Fruit fly (Drosophila melanogaster): ENCODE data around the gene Met.
A peak's percentile ranks its signal among the peaks of the same experiment; 100 is the strongest.

Gene Met

dm6 chrX:11622649-11623425, 6.9 kb downstream of the Met start (continued):
- TF ChIP-seq CG9609 (GFP tag; optimal IDR thresholded peaks at IDR 0.05) (peak; percentile 67), CG10565 (GFP tag; optimal IDR thresholded peaks at IDR 0.05) (no peak), org-1 (GFP tag; optimal IDR thresholded peaks at IDR 0.05) (peak; percentile 65), CG1602 (GFP tag; optimal IDR thresholded peaks at IDR 0.05) (peak; percentile 46), Camta (GFP tag; optimal IDR thresholded peaks at IDR 0.05) (no peak), CG2712 (tag; optimal IDR thresholded peaks at IDR 0.05) (peak; percentile 60), CG15011 (GFP tag; optimal IDR thresholded peaks at IDR 0.05) (peak; percentile 13), CG1647 (GFP tag; optimal IDR thresholded peaks at IDR 0.05) (peak; percentile 48), CG8478 (optimal IDR thresholded peaks at IDR 0.05) (no peak), emc (GFP tag; optimal IDR thresholded peaks at IDR 0.05) (peak; percentile 65), Nf-YC (tag; optimal IDR thresholded peaks at IDR 0.05) (peak; percentile 58), CG10321 (GFP tag; IDR thresholded peaks at IDR 0.05) (peak; percentile 55), CG6765 (GFP tag; optimal IDR thresholded peaks at IDR 0.05) (peak; percentile 68), Chrac-16 (GFP tag; optimal IDR thresholded peaks at IDR 0.05) (peak; percentile 65), CG11560 (tag; IDR thresholded peaks at IDR 0.05) (no peak), CG7745 (tag; optimal IDR thresholded peaks at IDR 0.05) (no peak), CG10654 (GFP tag; optimal IDR thresholded peaks at IDR 0.05) (peak; percentile 48), CG1603 (tag; optimal IDR thresholded peaks at IDR 0.05) (peak; percentile 70), aop (GFP tag; IDR thresholded peaks at IDR 0.05) (no peak), Vsx1 (GFP tag; optimal IDR thresholded peaks at IDR 0.05) (peak; percentile 41), pros (GFP tag; optimal IDR thresholded peaks at IDR 0.05) (no peak), bcd (GFP tag; optimal IDR thresholded peaks at IDR 0.05) (peak; percentile 37), CG7372 (GFP tag; IDR thresholded peaks at IDR 0.05) (peak; percentile 59; the same call in 1 of the 2 replicates), nerfin-1 (tag; optimal IDR thresholded peaks at IDR 0.05) (no peak), CG1529 (GFP tag; optimal IDR thresholded peaks at IDR 0.05) (peak; percentile 9), CG10267 (tag; optimal IDR thresholded peaks at IDR 0.05) (peak; percentile 44), CG13123 (GFP tag; optimal IDR thresholded peaks at IDR 0.05) (peak; percentile 58), Ssrp (tag; optimal IDR thresholded peaks at IDR 0.05) (peak; percentile 56), CkIIα-i1 (GFP tag; IDR thresholded peaks at IDR 0.05) (0 out of 2 replicates have a peak, but pooled peaks have one; percentile 21), Fer2 (tag; optimal IDR thresholded peaks at IDR 0.05) (peak; percentile 49), CG11695 (GFP tag; IDR thresholded peaks at IDR 0.05) (peak; percentile 71; the same call in 2 of the 3 replicates), sens-2 (GFP tag; IDR thresholded peaks at IDR 0.05) (no peak), gcm2 (GFP tag; optimal IDR thresholded peaks at IDR 0.05) (peak; percentile 43), dan (GFP tag; IDR thresholded peaks at IDR 0.05) (no peak), ERR (GFP tag; optimal IDR thresholded peaks at IDR 0.05) (no peak), CG12769 (tag; optimal IDR thresholded peaks at IDR 0.05) (peak; percentile 77), CG9876 (GFP tag; optimal IDR thresholded peaks at IDR 0.05) (peak; percentile 36), ac (GFP tag; optimal IDR thresholded peaks at IDR 0.05) (no peak), Hr51 (GFP tag; optimal IDR thresholded peaks at IDR 0.05) (peak; percentile 31 to 87), dati (GFP tag; IDR thresholded peaks at IDR 0.05) (no peak), B-H2 (GFP tag; optimal IDR thresholded peaks at IDR 0.05) (peak; percentile 3), CG2875 (GFP tag; optimal IDR thresholded peaks at IDR 0.05) (no peak), Hr3 (GFP tag; optimal IDR thresholded peaks at IDR 0.05) (peak; percentile 53), wor (GFP tag; IDR thresholded peaks at IDR 0.05) (peak; percentile 54), Fer3 (tag; optimal IDR thresholded peaks at IDR 0.05) (peak; percentile 79), psq (GFP tag; optimal IDR thresholded peaks at IDR 0.05) (no peak), esg (GFP tag; conservative IDR thresholded peaks at IDR 0.05) (peak; percentile 57), CG3163 (GFP tag; optimal IDR thresholded peaks at IDR 0.05) (peak; percentile 59), Ets65A (GFP tag) (peak; percentile 95), CG9215 (GFP tag; IDR thresholded peaks at IDR 0.05) (peak; percentile 57; the same call in 1 of the 2 replicates)
